Fruit fly (Drosophila melanogaster) Kc167 (cell line): Measurements from ENCODE around the gene Kap-alpha3.

Experiments used
- h ChIP-seq: fragments of >200 bp; optimal IDR thresholded peaks from 3 replicates; lab custom pipeline; 2018; ENCODE audit warnings: missing external identifiers
- insv ChIP-seq: fragments of >200 bp; optimal IDR thresholded peaks from 3 replicates; lab custom pipeline; 2018; ENCODE audit warnings: missing external identifiers
- psq ChIP-seq: fragments of >200 bp; optimal IDR thresholded peaks from 2 replicates; lab custom pipeline; 2017; ENCODE audit warnings: missing external identifiers

- TF ChIP-seq h (lab: Kevin White, UChicago): no peak
- no peak for TF ChIP-seq psq
- no peak for TF ChIP-seq insv
Measured at dm6 chr3R:9598099-9598498, 20.6 kb upstream of the Kap-alpha3 start.
